Worm (Caenorhabditis elegans) whole organism, L4/young adult: ENCODE results near the gene pals-27.

Experiments
- W03F9.2 ChIP-seq: fragments of 150-350 bp; optimal IDR thresholded peaks from 2 replicates; lab custom pipeline; 2014; ENCODE audit warnings: missing biosample characterization, missing genetic modification characterization
- dao-5 ChIP-seq: sonication (generic microtip); optimal IDR thresholded peaks from 2 replicates; lab custom pipeline; 2016; ENCODE audit warnings: missing genotype, missing genetic modification characterization, moderate library complexity, missing compliant biosample characterization
- him-1 ChIP-seq: sonication (generic microtip); optimal IDR thresholded peaks from 2 replicates; lab custom pipeline; 2016; ENCODE audit warnings: missing genotype, missing genetic modification reagents, missing genetic modification characterization, missing compliant biosample characterization

The pals-27 gene

DNA sequence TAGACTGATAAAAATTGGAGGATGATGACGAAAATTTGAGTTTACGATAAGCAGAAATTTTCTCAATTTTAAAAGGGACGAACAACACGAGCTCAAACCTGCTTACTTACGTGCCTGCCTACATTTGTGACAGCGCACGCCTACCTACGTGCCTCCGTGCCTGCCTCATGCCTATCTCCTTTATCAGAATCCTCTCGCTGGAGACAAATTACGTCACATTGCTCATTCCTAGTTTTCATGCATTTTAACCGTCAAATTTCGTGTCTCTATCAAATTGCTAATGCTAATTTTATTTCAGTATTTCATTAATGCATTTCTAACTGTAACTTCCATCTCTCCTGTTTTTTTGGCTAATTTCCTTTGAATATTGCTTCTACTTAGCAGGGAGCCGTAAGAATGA lies at the start of gene pals-27:
Gene pals-27, plus strand, starts transcription at position 301 of the 400 bp plus-strand sequence.
- no peak for TF ChIP-seq him-1
- TF ChIP-seq W03F9.2 (tag; lab: Kevin White, UChicago): no peak
- no peak for TF ChIP-seq dao-5 (tag; lab: Kevin White, UChicago)

DNA sequence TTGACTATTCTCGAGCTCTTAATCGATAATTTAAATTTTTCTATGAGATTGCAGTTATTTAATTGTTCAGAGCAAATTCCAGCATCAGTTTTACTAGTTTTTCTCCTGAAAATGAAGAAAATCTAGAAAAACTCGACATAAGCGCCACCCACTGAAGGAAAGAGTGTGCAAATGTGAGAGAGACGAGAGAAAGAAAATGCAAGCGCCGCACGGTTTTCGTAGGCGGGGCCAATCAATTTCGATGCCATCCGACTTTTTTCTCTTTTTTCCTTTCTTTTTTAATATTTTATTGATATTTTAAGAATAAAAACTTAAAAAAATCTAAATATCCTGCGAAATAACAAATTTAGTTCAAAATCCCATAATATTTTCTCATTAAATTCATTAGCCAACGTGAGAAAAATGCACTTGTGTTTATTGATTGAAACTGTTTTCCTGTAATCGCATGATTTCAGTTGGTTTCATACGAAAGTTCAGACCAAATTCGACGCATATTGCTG lies 48.9 kb upstream of the pals-27 start, which contains the start of gene cdk-12:
Gene cdk-12, plus strand, starts transcription at position 450 of the 500 bp plus-strand sequence.
- TF ChIP-seq dao-5 (tag; lab: Kevin White, UChicago) (no peak), him-1 (no peak), W03F9.2 (tag; lab: Kevin White, UChicago) (peak; percentile 67)

DNA sequence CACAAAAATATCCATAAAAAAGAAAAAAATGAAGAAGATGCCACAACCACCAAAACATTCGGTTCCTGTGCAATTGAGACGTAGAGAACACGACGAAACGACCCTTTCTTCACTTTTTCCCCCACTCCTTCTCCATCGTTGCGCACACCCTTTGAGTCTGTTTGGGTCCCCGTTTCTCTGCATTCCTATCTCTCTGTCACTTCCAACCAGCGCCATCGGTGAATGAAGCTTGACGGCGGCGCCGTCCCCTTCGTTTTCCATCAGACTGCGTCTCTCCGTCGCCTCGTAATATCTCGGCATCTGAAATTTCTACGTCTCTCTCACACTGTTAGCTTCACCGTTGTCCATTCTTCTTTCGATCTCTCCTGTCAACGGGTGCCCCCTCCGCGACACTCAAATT lies 45.8 kb upstream of the pals-27 start:
- TF ChIP-seq dao-5 (tag; lab: Kevin White, UChicago): no peak
- no peak for TF ChIP-seq him-1
- peak; percentile 27 for TF ChIP-seq W03F9.2 (tag; lab: Kevin White, UChicago)

DNA sequence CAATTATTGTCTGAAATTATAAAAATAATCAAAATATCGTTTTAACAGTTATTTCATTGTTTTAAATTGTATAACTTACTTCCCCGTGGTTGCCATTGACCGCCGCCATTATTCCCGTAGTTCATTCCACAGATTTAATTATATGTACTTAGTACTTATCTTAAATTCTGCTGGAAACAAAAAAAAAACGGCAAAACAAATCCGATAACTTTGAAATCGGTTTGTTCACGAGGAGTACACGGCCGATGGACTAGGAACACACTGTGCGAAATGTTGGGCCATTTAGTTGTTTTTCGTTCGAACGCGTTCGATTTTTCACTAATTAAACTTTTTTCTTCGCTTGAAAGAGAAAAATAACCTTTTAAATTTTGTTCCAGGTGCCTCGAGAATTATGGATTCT lies 38.4 kb upstream of the pals-27 start, which contains the start of the genes B0285.3 and lcmt-1:
Gene B0285.3, minus strand, starts transcription at position 267 of the 400 bp plus-strand sequence.
Gene lcmt-1, plus strand, starts transcription at position 377 of the 400 bp plus-strand sequence.
- TF ChIP-seq dao-5 (tag; lab: Kevin White, UChicago): no peak
- peak; percentile 55 for TF ChIP-seq W03F9.2 (tag; lab: Kevin White, UChicago)
- TF ChIP-seq him-1: no peak

DNA sequence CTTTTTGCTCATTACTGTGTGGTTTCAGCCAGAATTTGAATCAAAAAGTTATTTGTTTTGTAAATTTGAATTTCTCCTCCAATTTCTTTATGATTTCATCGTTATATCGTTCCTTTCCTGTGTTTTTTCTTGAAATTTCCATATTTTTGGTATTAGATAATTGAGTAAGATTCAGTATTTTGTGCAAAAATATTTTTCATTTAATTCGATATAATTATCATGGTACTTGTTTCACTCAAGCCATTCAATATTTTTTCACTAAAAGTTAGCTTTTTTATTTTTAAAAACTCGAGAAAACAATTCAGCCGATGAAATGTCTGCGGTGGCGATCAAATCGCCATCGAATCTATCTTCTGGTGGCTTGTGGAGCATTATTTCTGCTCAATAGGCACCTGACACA lies 36.4 kb upstream of the pals-27 start, which contains the start of gene hse-5:
Gene hse-5, plus strand, starts transcription at position 301 of the 400 bp plus-strand sequence.
- TF ChIP-seq dao-5 (tag; lab: Kevin White, UChicago) (no peak), W03F9.2 (tag; lab: Kevin White, UChicago) (no peak), him-1 (no peak)

DNA sequence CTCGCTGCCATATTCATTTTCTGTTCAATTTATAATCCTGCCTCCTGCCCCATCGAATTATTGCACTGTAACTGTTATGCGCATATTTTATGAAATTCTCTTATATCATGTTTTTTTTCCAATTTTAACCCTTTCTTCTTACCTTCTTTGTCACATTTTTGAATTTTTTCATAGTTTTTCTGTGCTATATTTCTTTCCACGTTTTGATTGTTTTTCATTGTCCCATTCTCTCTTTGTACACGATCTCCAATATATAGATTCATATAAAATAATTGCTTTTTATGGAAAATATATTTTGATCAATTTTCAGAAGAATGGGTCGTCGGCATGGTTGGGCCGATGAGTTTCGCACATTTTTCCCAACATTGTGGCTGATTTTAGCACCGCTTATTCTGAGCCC lies 31.6 kb upstream of the pals-27 start, which contains the start of gene B0285.6:
Gene B0285.6, plus strand, starts transcription at position 301 of the 400 bp plus-strand sequence.
- TF ChIP-seq dao-5 (tag; lab: Kevin White, UChicago): no peak
- no peak for TF ChIP-seq W03F9.2 (tag; lab: Kevin White, UChicago)
- no peak for TF ChIP-seq him-1

DNA sequence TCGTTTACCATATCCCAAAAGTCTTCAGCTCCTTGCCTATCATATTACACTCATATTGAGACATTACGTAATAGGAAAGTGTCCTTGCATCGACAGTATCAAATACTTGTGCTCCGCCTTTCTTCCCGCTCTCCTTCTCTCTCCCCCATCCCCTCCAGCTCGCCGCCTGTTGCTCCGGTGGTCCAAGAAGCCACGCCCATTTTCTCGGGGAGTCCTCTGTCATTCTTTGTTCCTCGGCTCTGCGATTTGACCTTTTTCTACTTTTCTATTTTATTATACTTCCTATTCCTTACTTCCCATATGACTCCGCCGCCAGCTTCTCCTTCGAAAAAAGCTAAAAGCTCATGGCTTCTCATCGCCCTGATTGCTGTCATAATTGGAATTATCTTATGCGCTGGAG lies 25.1 kb upstream of the pals-27 start, which contains the start of gene mnp-1:
Gene mnp-1, plus strand, starts transcription at position 211 of the 400 bp plus-strand sequence.
- TF ChIP-seq W03F9.2 (tag; lab: Kevin White, UChicago) (no peak), dao-5 (tag; lab: Kevin White, UChicago) (no peak), him-1 (no peak)

DNA sequence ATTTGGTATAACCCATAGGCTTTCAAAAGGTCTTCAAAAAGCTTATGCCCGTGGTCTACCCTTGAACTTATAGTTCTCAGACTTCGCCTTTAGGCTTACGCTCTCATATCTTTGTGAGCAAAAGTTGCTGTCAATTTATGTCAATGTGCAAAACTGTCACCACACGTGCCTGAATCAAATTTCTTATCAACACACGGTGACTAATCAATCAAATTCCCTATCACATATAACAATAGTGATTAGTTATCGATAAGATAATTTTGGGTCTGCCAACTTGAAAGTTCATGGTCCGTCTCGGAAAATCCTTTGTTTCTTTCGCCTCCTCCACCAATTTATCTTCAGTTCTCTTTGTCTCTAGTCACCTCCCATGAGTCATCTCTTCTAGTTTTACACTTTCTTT lies 24.0 kb upstream of the pals-27 start:
- no peak for TF ChIP-seq W03F9.2 (tag; lab: Kevin White, UChicago)
- TF ChIP-seq dao-5 (tag; lab: Kevin White, UChicago): no peak
- no peak for TF ChIP-seq him-1

DNA sequence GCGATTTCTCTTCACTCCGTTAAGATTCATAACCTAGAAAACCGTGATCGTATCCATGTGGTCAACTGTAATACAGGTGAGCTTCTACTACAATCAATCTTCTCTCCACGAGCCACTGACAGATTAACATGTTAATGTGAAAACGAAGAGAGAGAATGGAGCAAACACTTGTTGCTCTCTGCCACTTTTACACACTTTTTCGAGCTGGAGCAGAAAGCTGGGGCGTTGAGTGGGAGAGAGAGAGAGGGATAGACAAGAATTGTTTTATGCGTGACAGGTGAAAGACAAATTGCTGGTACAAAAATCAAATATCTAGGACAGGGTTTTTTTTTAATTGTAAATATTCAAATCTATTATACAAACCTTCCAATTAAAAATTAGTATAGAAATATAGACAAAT lies 23.1 kb upstream of the pals-27 start:
- no peak for TF ChIP-seq dao-5 (tag; lab: Kevin White, UChicago)
- TF ChIP-seq W03F9.2 (tag; lab: Kevin White, UChicago): no peak
- TF ChIP-seq him-1: no peak

DNA sequence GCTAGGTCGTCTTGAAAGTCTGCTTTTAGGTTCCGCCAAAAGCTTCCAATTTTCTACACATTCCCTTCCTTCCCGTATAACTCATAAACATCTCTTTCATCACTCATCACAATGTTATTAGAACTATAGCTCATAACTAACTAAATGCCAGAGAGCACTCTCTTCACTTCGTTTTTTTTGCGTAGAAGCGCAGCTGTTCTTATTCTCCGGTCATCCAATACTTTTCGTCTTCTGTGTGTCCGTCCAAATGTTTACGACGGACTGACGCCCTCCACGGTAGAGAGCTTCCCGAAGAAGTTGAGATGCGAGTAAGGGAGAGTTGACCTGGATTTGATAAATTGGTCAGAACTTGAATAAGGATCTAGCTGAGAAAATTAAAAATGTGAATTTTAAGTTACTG lies 22.2 kb upstream of the pals-27 start:
- TF ChIP-seq dao-5 (tag; lab: Kevin White, UChicago) (no peak), W03F9.2 (tag; lab: Kevin White, UChicago) (no peak), him-1 (no peak)

DNA sequence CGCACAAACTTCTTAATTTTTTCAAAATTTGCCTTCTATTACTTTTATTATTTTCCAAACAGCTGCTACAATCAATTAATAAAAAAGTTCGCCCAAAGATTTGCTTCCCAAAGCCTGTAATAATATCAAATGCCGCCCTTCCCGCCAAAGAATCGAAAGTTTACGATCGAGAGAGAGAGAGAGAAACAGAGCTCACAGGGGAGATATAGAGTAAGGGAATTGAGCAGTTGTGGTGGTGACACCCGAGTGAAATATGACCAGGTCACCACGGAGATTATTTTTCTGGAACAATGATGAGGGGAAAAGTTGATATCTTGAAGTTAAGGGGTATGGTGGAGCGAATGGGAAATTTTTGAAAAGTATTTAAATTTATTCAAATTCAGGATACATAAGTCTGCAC lies 21.5 kb upstream of the pals-27 start:
- TF ChIP-seq dao-5 (tag; lab: Kevin White, UChicago) (no peak), W03F9.2 (tag; lab: Kevin White, UChicago) (no peak), him-1 (no peak)

DNA sequence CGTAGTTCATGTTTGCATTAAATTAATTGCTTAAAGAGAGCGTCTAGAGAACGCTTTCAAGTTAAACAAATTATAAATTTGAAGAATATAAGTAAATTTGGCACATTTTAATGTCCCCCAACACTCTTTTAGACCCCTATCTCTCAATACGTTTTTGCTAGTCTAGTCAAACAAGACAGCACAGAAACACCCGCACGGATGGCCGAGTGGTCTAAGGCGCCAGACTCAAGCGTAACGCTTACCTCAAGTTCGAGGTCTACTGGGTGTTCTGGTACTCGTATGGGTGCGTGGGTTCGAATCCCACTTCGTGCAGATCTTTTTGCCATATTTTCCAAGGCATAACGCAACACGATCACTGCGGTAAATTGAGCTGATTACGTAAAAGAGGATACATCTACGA lies 19.1 kb upstream of the pals-27 start:
- no peak for TF ChIP-seq dao-5 (tag; lab: Kevin White, UChicago)
- TF ChIP-seq him-1: no peak
- TF ChIP-seq W03F9.2 (tag; lab: Kevin White, UChicago): no peak

DNA sequence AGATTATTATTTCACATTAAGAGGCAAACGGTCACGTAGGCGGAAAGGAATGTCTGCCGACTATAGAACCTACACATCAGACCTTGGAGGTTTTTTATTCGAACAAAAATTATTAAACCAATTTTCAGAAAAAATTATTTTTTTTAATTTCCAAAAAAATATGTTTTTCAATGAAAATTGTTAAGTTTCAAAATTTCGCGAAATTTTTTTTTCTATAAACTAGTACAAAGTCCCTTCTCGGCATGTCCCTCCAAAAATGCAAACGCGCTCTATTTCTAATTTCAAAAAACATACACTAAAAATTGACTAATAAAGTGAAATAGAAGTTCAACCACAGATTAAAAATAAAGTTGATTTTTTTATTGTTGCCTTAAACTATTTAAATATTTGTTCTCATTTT lies 16.5 kb upstream of the pals-27 start, which contains the start of gene ckb-1:
Gene ckb-1, plus strand, starts transcription at position 301 of the 400 bp plus-strand sequence.
- TF ChIP-seq dao-5 (tag; lab: Kevin White, UChicago) (no peak), him-1 (no peak), W03F9.2 (tag; lab: Kevin White, UChicago) (no peak)

DNA sequence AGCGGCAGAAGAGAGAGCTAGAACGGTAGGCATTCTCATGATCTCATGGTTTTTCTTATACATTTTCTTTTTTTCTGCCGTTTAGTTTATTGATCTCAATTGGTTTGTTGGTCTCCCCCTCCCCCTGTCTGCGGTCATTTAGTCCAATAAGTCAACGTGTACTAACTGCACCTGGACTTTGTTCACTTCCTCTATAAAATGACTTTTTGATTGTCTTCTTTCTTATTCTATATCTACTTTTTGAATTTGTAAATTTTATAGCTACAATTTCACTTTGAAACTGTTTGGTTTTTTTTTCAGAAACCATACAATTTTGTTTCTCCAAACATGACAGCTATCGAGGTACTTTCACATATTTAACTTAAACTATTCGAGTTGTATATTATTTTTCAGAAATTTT lies 13.8 kb upstream of the pals-27 start, which contains the start of gene ckb-2:
Gene ckb-2, plus strand, starts transcription at position 301 of the 400 bp plus-strand sequence.
- TF ChIP-seq dao-5 (tag; lab: Kevin White, UChicago) (no peak), W03F9.2 (tag; lab: Kevin White, UChicago) (no peak), him-1 (no peak)
